Fruit fly (Drosophila melanogaster): ENCODE results near the gene eIF4E7.

dm6 chrX:1179865-1180264 lies 17.7 kb upstream of the eIF4E7 start, which contains the start of gene CG11379:
- TF ChIP-seq dsf (GFP tag; optimal IDR thresholded peaks at IDR 0.05; ENCODE audit: borderline replicate concordance) (no peak), psq (GFP tag; optimal IDR thresholded peaks at IDR 0.05) (no peak), usp (GFP tag; optimal IDR thresholded peaks at IDR 0.05) (no peak), h (GFP tag; optimal IDR thresholded peaks at IDR 0.05) (no peak), HLH106 (tag; optimal IDR thresholded peaks at IDR 0.05) (no peak), Dfd (GFP tag; optimal IDR thresholded peaks at IDR 0.05) (no peak)

All from whole organism, wandering third instar larva.